Worm (Caenorhabditis elegans) whole organism, young adult: ENCODE results near the gene pcp-3.
A peak's percentile ranks its signal among the peaks of the same experiment; 100 is the strongest.

ENCODE experiments used
- C17E4.6 ChIP-seq: fragments of 200-800 bp; sonication (Bioruptor generic); IDR thresholded peaks from 2 replicates; pipeline ENCODE4 v1.3.6; 2022; ENCODE audit warnings: missing genetic modification reagents, missing genetic modification characterization, missing compliant biosample characterization
- F10E7.11 ChIP-seq: sonication (generic microtip); optimal IDR thresholded peaks from 2 replicates; lab custom pipeline; 2017; ENCODE audit warnings: mild to moderate bottlenecking, missing genetic modification characterization, moderate library complexity, missing compliant biosample characterization
- F22D6.2 ChIP-seq: sonication (generic microtip); optimal IDR thresholded peaks from 2 replicates; lab custom pipeline; 2016; ENCODE audit warnings: mild to moderate bottlenecking, missing genetic modification characterization, missing compliant biosample characterization
- F33H1.4 ChIP-seq: fragments of 200-800 bp; sonication (Bioruptor generic); IDR thresholded peaks from 2 replicates; pipeline ENCODE4 v1.3.6; 2022; ENCODE audit warnings: missing genetic modification reagents, missing genetic modification characterization, missing compliant biosample characterization
- F55B11.4 ChIP-seq: sonication (generic microtip); optimal IDR thresholded peaks from 2 replicates; lab custom pipeline; 2016; ENCODE audit warnings: missing compliant biosample characterization, missing genetic modification characterization, borderline replicate concordance; ENCODE audit not compliant: insufficient read depth
- K11D2.4 ChIP-seq: fragments of 200-800 bp; sonication (Bioruptor generic); IDR thresholded peaks from 2 replicates; pipeline ENCODE4 v1.3.6; 2022; ENCODE audit warnings: missing genetic modification reagents, missing genetic modification characterization, missing compliant biosample characterization
- Y95B8A.8 ChIP-seq: fragments of 200-800 bp; sonication (Bioruptor generic); IDR thresholded peaks from 2 replicates; pipeline ENCODE4 v1.3.6; 2022; ENCODE audit warnings: missing genetic modification reagents, missing genetic modification characterization, missing compliant biosample characterization
- akir-1 ChIP-seq: fragments of 200-800 bp; sonication (Bioruptor generic); optimal IDR thresholded peaks from 2 replicates; lab custom pipeline; 2018; ENCODE audit warnings: mild to moderate bottlenecking, missing genetic modification characterization, moderate library complexity, missing compliant biosample characterization
- aptf-2 ChIP-seq: fragments of 200-800 bp; sonication (Bioruptor generic); conservative IDR thresholded peaks from 2 replicates; pipeline ENCODE4 v1.3.6; 2022; ENCODE audit warnings: missing genetic modification reagents, missing genetic modification characterization, missing compliant biosample characterization
- attf-6 ChIP-seq: fragments of 200-800 bp; sonication (Bioruptor generic); IDR thresholded peaks from 2 replicates; pipeline ENCODE4 v1.3.6; 2022; ENCODE audit warnings: missing genetic modification reagents, missing genetic modification characterization, missing compliant biosample characterization
- cebp-1 ChIP-seq, 2 experiments: fragments of 200-800 bp in 1 of 2; sonication (Bioruptor generic) in 1 of 2; sonication (generic microtip) in 1 of 2; IDR thresholded peaks in 1 of 2; optimal IDR thresholded peaks in 1 of 2; 2 replicates each; pipeline versions ENCODE4 v1.3.6 to Lab custom; 2017 to 2022; ENCODE audit warnings: missing compliant biosample characterization in 2 of 2, missing genetic modification characterization in 2 of 2, mild to moderate bottlenecking in 1 of 2, missing genetic modification reagents in 1 of 2, moderate library complexity in 1 of 2
- ceh-100 ChIP-seq: fragments of 200-800 bp; sonication (Bioruptor generic); IDR thresholded peaks from 2 replicates; pipeline ENCODE4 v1.3.6; 2022; ENCODE audit warnings: missing genetic modification reagents, missing genetic modification characterization, missing compliant biosample characterization
- ceh-58 ChIP-seq: fragments of 200-800 bp; sonication (Bioruptor generic); IDR thresholded peaks from 2 replicates; pipeline ENCODE4 v1.3.6; 2022; ENCODE audit warnings: missing genetic modification characterization, missing compliant biosample characterization
- ceh-91 ChIP-seq: fragments of 200-800 bp; sonication (Bioruptor generic); IDR thresholded peaks from 2 replicates; pipeline ENCODE4 v1.3.6; 2022; ENCODE audit warnings: missing genetic modification reagents, missing genetic modification characterization, missing compliant biosample characterization
- die-1 ChIP-seq: sonication (generic microtip); optimal IDR thresholded peaks from 2 replicates; lab custom pipeline; 2016; ENCODE audit warnings: missing genotype, mild to moderate bottlenecking, missing genetic modification characterization, missing compliant biosample characterization
- egl-18 ChIP-seq: fragments of 200-800 bp; sonication (Bioruptor generic); IDR thresholded peaks from 2 replicates; pipeline ENCODE4 v1.3.6; 2022; ENCODE audit warnings: missing genetic modification reagents, missing genetic modification characterization, missing compliant biosample characterization
- egl-44 ChIP-seq: fragments of 200-800 bp; sonication (Bioruptor generic); IDR thresholded peaks from 2 replicates; pipeline ENCODE4 v1.3.6; 2022; ENCODE audit warnings: missing genetic modification reagents, missing genetic modification characterization, missing compliant biosample characterization
- ekl-4 ChIP-seq: fragments of 200-800 bp; sonication (Bioruptor generic); IDR thresholded peaks from 2 replicates; pipeline ENCODE4 v1.3.6; 2022; ENCODE audit warnings: missing genetic modification reagents, missing genetic modification characterization, missing compliant biosample characterization
- hlh-26 ChIP-seq: fragments of 200-800 bp; sonication (Bioruptor generic); conservative IDR thresholded peaks from 2 replicates; pipeline ENCODE4 v1.3.6; 2022; ENCODE audit warnings: missing genetic modification reagents, missing genetic modification characterization, missing compliant biosample characterization
- hmg-1.2 ChIP-seq: fragments of 200-800 bp; sonication (Bioruptor generic); IDR thresholded peaks from 2 replicates; pipeline ENCODE4 v1.3.6; 2022; ENCODE audit warnings: missing genetic modification reagents, missing genetic modification characterization, missing compliant biosample characterization
- lag-1 ChIP-seq: fragments of 200-800 bp; sonication (Bioruptor generic); IDR thresholded peaks from 2 replicates; pipeline ENCODE4 v1.3.6; 2022; ENCODE audit warnings: missing genetic modification reagents, missing genetic modification characterization, missing compliant biosample characterization
- lin-26 ChIP-seq: fragments of 200-800 bp; sonication (Bioruptor generic); IDR thresholded peaks from 2 replicates; pipeline ENCODE4 v1.3.6; 2022; ENCODE audit warnings: missing genetic modification reagents, missing genetic modification characterization, missing compliant biosample characterization
- lin-54 ChIP-seq: fragments of 200-800 bp; sonication (Bioruptor generic); optimal IDR thresholded peaks from 2 replicates; lab custom pipeline; 2018; ENCODE audit warnings: mild to moderate bottlenecking, missing genetic modification characterization, missing compliant biosample characterization
- lir-1 ChIP-seq: fragments of 200-800 bp; sonication (Bioruptor generic); conservative IDR thresholded peaks from 2 replicates; pipeline ENCODE4 v1.3.6; 2022; ENCODE audit warnings: missing genetic modification reagents, missing genetic modification characterization, missing compliant biosample characterization
- madf-10 ChIP-seq: sonication (generic microtip); optimal IDR thresholded peaks from 2 replicates; lab custom pipeline; 2016; ENCODE audit warnings: mild to moderate bottlenecking, missing genetic modification characterization, missing compliant biosample characterization
- madf-3 ChIP-seq: fragments of 200-800 bp; sonication (Bioruptor generic); IDR thresholded peaks from 2 replicates; pipeline ENCODE4 v1.3.6; 2022; ENCODE audit warnings: missing genetic modification reagents, missing genetic modification characterization, missing compliant biosample characterization
- madf-6 ChIP-seq: fragments of 200-800 bp; sonication (Bioruptor generic); IDR thresholded peaks from 2 replicates; pipeline ENCODE4 v1.3.6; 2022; ENCODE audit warnings: missing genetic modification reagents, missing genetic modification characterization, missing compliant biosample characterization
- madf-8 ChIP-seq: fragments of 200-800 bp; sonication (Bioruptor generic); conservative IDR thresholded peaks from 2 replicates; pipeline ENCODE4 v1.3.6; 2022; ENCODE audit warnings: missing genetic modification reagents, missing genetic modification characterization, missing compliant biosample characterization
- mxl-1 ChIP-seq: sonication (generic microtip); optimal IDR thresholded peaks from 2 replicates; lab custom pipeline; 2016; ENCODE audit warnings: missing genetic modification characterization, missing compliant biosample characterization
- nfyb-1 ChIP-seq: fragments of 200-800 bp; sonication (Bioruptor generic); IDR thresholded peaks from 2 replicates; pipeline ENCODE4 v1.3.6; 2022; ENCODE audit warnings: missing genetic modification reagents, missing genetic modification characterization, missing compliant biosample characterization
- nhr-120 ChIP-seq: fragments of 200-800 bp; sonication (Bioruptor generic); IDR thresholded peaks from 2 replicates; pipeline ENCODE4 v1.3.6; 2022; ENCODE audit warnings: missing genetic modification characterization, missing compliant biosample characterization
- nhr-179 ChIP-seq: sonication (generic microtip); optimal IDR thresholded peaks from 2 replicates; lab custom pipeline; 2016; ENCODE audit warnings: mild to moderate bottlenecking, missing genetic modification characterization, missing compliant biosample characterization
- nhr-27 ChIP-seq: fragments of 200-800 bp; sonication (Bioruptor generic); optimal IDR thresholded peaks from 2 replicates; lab custom pipeline; 2018; ENCODE audit warnings: mild to moderate bottlenecking, missing genetic modification characterization, moderate library complexity, missing compliant biosample characterization
- nhr-80 ChIP-seq: sonication (generic microtip); optimal IDR thresholded peaks from 2 replicates; lab custom pipeline; 2016; ENCODE audit warnings: missing genetic modification characterization, missing compliant biosample characterization
- nhr-90 ChIP-seq: sonication (generic microtip); optimal IDR thresholded peaks from 2 replicates; lab custom pipeline; 2016; ENCODE audit warnings: missing genotype, mild to moderate bottlenecking, missing genetic modification characterization, missing compliant biosample characterization
- snpc-4 ChIP-seq, 5 experiments: fragments of 150-350 bp in 1 of 5; sonication (generic microtip) in 4 of 5; optimal IDR thresholded peaks; 2 replicates each; lab custom pipeline; 2014 to 2018; ENCODE audit warnings: missing genetic modification characterization in 5 of 5, missing biosample characterization in 3 of 5, antibody characterized with exemption in 2 of 5, mild to moderate bottlenecking in 2 of 5, missing compliant biosample characterization in 2 of 5, missing genotype in 2 of 5, moderate library complexity in 2 of 5, missing genetic modification reagents in 1 of 5
- tbp1 ChIP-seq: fragments of 200-800 bp; sonication (Bioruptor generic); optimal IDR thresholded peaks from 2 replicates; lab custom pipeline; 2018; ENCODE audit warnings: mild to moderate bottlenecking, missing genetic modification characterization, missing compliant biosample characterization
- tbx-9 ChIP-seq: sonication (generic microtip); optimal IDR thresholded peaks from 2 replicates; lab custom pipeline; 2016; ENCODE audit warnings: borderline replicate concordance, missing genetic modification characterization, inconsistent platforms, missing compliant biosample characterization
- unc-62 ChIP-seq: fragments of 150-350 bp; optimal IDR thresholded peaks from 2 replicates; lab custom pipeline; 2014; ENCODE audit warnings: missing biosample characterization, missing genetic modification reagents, missing genetic modification characterization
- ztf-26 ChIP-seq: sonication (generic microtip); optimal IDR thresholded peaks from 2 replicates; lab custom pipeline; 2017; ENCODE audit warnings: missing genetic modification characterization, missing compliant biosample characterization

The pcp-3 gene

DNA sequence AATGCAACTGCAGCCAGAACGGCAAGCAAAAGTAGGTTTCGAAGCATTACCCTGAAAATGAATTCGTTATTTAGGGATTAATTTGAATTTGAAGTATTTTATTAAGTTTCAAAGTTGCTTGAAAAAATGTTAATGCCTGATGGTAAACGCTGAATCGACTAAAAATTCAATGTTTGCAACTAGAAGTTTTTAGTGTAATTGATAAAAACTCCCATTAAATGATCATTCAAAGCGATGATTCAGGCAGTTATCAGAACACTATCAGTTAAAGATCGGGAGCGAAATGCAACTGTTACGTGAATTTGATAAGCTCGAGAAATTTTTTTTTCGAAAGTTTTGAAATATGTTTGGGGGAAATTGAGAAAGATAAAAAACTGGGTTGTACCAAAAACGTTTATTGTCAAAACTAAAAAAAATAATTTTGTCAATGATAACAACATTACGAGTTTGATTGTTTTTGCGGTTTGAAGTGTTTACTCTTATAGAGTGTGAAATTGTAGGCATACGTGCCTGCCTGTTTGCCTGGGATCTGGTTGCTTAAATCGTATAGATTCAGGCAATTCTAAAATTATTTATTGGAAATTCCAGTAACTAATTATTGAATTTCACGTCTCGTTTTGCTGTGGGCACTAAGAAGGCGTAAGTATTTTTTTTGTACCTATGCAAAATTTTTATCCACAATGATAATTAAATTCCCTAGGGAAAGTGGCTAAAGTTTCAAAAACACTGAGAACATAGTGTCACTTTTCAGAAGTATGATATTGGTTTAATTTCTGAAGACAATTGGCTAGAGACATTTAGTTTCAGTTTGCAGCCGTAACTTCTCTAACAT is at the start of gene pcp-3:
Gene pcp-3 (minus strand): TSS at position 51 of the 832 bp plus-strand sequence.
- TF ChIP-seq tbp1 (GFP tag; lab: Kevin White, UChicago) (no peak), nhr-80 (tag; lab: Kevin White, UChicago) (peak; percentile 55), F55B11.4 (tag; lab: Kevin White, UChicago) (no peak), lir-1 (no peak), aptf-2 (no peak)

DNA sequence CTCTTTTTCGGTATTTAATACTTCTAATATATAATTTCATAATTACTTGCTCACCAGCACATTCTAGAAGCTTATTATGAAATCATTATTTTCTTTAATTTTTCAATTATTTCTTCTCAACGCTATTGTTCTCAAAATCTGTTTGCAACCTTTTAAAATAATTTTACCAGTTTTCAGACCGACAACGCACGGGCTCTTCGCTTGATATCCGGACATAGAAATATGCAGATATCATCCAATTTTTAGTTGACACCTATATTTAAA is 41.1 kb upstream of the pcp-3 start, which contains the start of gene wnk-1:
Gene wnk-1 (plus strand): TSS at position 165 of the 264 bp plus-strand sequence.
- TF ChIP-seq ztf-26 (tag; lab: Kevin White, UChicago) (no peak), hmg-1.2 (GFP tag; lab: Robert Waterston, UW) (no peak), madf-6 (no peak), attf-6 (GFP tag; lab: Robert Waterston, UW) (no peak), unc-62 (GFP tag; lab: Kevin White, UChicago) (no peak), tbx-9 (tag; lab: Kevin White, UChicago) (no peak), hlh-26 (GFP tag; lab: Robert Waterston, UW) (no peak), lag-1 (no peak), C17E4.6 (GFP tag; lab: Robert Waterston, UW) (no peak), K11D2.4 (GFP tag; lab: Robert Waterston, UW) (no peak), akir-1 (GFP tag; lab: Kevin White, UChicago) (no peak), Y95B8A.8 (no peak), madf-10 (tag; lab: Kevin White, UChicago) (no peak), lin-26 (GFP tag; lab: Robert Waterston, UW) (no peak), nhr-120 (GFP tag; lab: Robert Waterston, UW) (no peak), egl-44 (no peak)
- TF ChIP-seq, all 124 proteins: peak for 0

DNA sequence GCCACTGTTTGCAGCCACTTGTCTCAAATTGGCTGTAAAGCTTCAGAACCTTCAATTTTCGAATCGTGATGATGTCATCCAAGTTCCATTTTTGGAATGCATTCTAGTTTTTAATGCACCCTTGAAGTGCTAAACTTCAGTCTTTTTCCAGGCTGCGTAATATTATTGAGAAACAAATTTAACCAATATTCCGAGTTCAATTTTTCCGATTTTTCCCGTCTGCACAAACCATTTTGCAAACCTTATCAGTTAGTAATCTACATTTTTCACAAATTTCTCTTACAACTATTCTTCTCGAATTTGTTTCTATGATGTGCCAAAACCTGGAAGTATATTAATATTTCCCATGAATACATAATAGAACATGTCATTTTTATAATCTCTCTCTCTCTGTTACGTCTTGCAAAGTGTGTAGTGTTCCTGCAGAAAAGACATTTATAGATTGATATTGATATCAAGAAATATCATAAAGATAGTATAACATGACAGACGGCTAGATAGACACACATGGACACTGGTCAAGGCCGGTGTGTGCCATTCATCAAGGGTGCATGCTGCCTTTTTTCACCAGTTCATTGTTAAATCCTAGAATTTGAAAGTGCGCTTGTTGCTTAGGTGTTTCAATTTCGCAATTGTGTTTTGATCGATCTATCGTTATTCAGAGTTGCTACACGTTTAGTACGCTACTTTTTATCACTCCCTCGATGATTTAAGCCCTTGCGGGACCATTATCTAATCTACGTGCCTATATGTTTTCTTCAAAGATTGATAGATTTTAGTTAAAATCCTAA is 40.5 kb upstream of the pcp-3 start:
- TF ChIP-seq nhr-80 (tag; lab: Kevin White, UChicago) (peak; percentile 14), unc-62 (GFP tag; lab: Kevin White, UChicago) (no peak), cebp-1 (GFP tag; IDR thresholded peaks at IDR 0.05; lab: Robert Waterston, UW) (no peak), cebp-1 (tag; optimal IDR thresholded peaks at IDR 0.05; lab: Kevin White, UChicago) (peak; percentile 58), madf-3 (GFP tag; lab: Robert Waterston, UW) (0 out of 2 replicates have a peak, but pooled peaks have one; percentile 48)

DNA sequence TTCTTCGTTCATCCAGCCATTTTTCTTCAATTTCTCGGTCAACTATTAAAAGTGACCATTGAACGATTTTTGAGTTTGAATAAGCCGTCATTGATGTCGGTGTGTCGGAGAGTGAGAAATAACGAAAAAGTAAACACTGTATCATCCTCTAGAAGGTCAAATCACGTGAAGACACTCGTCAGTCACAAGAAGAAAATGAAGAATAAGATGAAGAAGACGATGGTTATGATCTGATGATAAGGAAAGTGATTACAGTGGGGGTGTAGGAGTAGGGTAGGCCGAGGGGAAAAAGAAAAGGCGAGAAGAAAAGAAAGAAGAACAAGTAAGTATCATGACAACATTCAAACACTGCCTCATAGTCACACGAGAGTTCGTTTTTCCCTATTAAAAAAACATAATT is 39.3 kb upstream of the pcp-3 start:
- no peak for TF ChIP-seq snpc-4 (GFP tag; optimal IDR thresholded peaks at IDR 0.05; lab: Kevin White, UChicago)
- TF ChIP-seq snpc-4 (tag; optimal IDR thresholded peaks at IDR 0.05; lab: Kevin White, UChicago), result peak in 1 of 4 experiments; percentile 61
- TF ChIP-seq egl-44, result no peak
- no peak for TF ChIP-seq F33H1.4
- no peak for TF ChIP-seq ceh-91 (GFP tag; lab: Robert Waterston, UW)
- TF ChIP-seq akir-1 (GFP tag; lab: Kevin White, UChicago), result no peak
- TF ChIP-seq madf-10 (tag; lab: Kevin White, UChicago), result peak; percentile 17
- TF ChIP-seq lin-54 (GFP tag; lab: Kevin White, UChicago), result peak; percentile 34
- peak; percentile 18 for TF ChIP-seq nhr-90
- no peak for TF ChIP-seq egl-18 (GFP tag; lab: Robert Waterston, UW)
- TF ChIP-seq ekl-4 (GFP tag; lab: Robert Waterston, UW), result no peak
- no peak for TF ChIP-seq madf-8 (GFP tag; lab: Robert Waterston, UW)
- no peak for TF ChIP-seq F22D6.2 (tag; lab: Kevin White, UChicago)
- TF ChIP-seq ceh-100 (GFP tag; lab: Robert Waterston, UW), result no peak
- peak; percentile 69 for TF ChIP-seq nhr-80 (tag; lab: Kevin White, UChicago)
- no peak for TF ChIP-seq nfyb-1
- no peak for TF ChIP-seq nhr-179
- no peak for TF ChIP-seq ceh-58 (GFP tag; lab: Robert Waterston, UW)
- no peak for TF ChIP-seq die-1 (tag; lab: Kevin White, UChicago)
- no peak for TF ChIP-seq nhr-27 (tag; lab: Kevin White, UChicago)
- no peak for TF ChIP-seq mxl-1 (tag; lab: Kevin White, UChicago)
- TF ChIP-seq F10E7.11 (tag; lab: Kevin White, UChicago), result no peak
